Worm (Caenorhabditis elegans) whole organism, young adult: Measurements from ENCODE around the gene R11H6.2.

Experiments
- B0261.1 ChIP-seq: sonication (generic microtip); optimal IDR thresholded peaks from 2 replicates; lab custom pipeline; 2016; ENCODE audit warnings: mild to moderate bottlenecking, missing genetic modification characterization, moderate library complexity, missing compliant biosample characterization
- atf-7 ChIP-seq: sonication (generic microtip); optimal IDR thresholded peaks from 2 replicates; lab custom pipeline; 2017; ENCODE audit warnings: mild to moderate bottlenecking, missing genetic modification characterization, missing compliant biosample characterization
- attf-3 ChIP-seq: fragments of 200-800 bp; sonication (Bioruptor generic); conservative IDR thresholded peaks from 2 replicates; pipeline ENCODE4 v1.3.6; 2022; ENCODE audit warnings: missing genetic modification reagents, missing genetic modification characterization, missing compliant biosample characterization
- pha-4 ChIP-seq: fragments of 150-350 bp; sonication (generic microtip); optimal IDR thresholded peaks from 2 replicates; lab custom pipeline; 2014; ENCODE audit warnings: missing biosample characterization, missing genetic modification reagents, missing genetic modification characterization

DNA sequence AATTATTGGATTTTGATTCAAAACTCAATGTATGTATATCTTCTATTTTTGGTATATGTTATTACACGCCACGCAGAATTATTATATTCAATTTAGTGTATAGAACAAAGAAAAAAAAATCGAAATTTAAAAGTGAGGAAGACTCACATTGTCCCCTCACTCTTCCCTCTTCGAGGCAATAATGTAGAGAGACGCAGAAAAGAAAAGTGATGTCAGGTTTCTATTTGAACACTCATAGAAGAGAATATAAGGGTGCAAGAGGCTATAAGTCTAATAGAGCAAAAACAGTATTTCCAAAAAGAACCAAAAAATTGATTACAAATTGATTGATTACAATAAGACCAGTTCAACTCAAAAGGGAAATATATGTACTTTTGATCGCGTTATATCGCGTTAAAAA, 49.3 kb upstream of the R11H6.2 start:
- no peak for TF ChIP-seq pha-4 (tag; lab: Kevin White, UChicago)
- no peak for TF ChIP-seq B0261.1 (tag; lab: Kevin White, UChicago)
- TF ChIP-seq atf-7 (tag; lab: Kevin White, UChicago), result no peak
- TF ChIP-seq attf-3 (GFP tag; lab: Robert Waterston, UW), result no peak
